Fruit fly (Drosophila melanogaster): ENCODE measurements around the gene Pyroxd1.

Pyroxd1 gene

dm6 chr2L:20084785-20085555 lies 6.3 kb upstream of the Pyroxd1 start, which contains the start of gene fok (continued):
- peak; percentile 92 for TF ChIP-seq Spps (tag; optimal IDR thresholded peaks at IDR 0.05)
- peak; percentile 93 for TF ChIP-seq exex (tag; optimal IDR thresholded peaks at IDR 0.05)
- TF ChIP-seq CG6654 (GFP tag; optimal IDR thresholded peaks at IDR 0.05), result peak; percentile 83
- TF ChIP-seq CG14014 (GFP tag; IDR thresholded peaks at IDR 0.05), result peak; percentile 94
- peak; percentile 73 for TF ChIP-seq sima (GFP tag; optimal IDR thresholded peaks at IDR 0.05)
- peak; percentile 94 for TF ChIP-seq NK7.1 (GFP tag; optimal IDR thresholded peaks at IDR 0.05)
- TF ChIP-seq emc (GFP tag; optimal IDR thresholded peaks at IDR 0.05), result peak; percentile 71
- peak; percentile 94 for TF ChIP-seq fd64A (GFP tag; optimal IDR thresholded peaks at IDR 0.05)
- peak; percentile 94 for TF ChIP-seq fd96Cb (tag; optimal IDR thresholded peaks at IDR 0.05)
- TF ChIP-seq ind (GFP tag; optimal IDR thresholded peaks at IDR 0.05), result peak; percentile 96
- peak; percentile 93 for TF ChIP-seq CG31441 (GFP tag; IDR thresholded peaks at IDR 0.05)
- peak; percentile 45; the same call in 1 of the 2 replicates for TF ChIP-seq tna (GFP tag; IDR thresholded peaks at IDR 0.05; ENCODE audit: partially characterized antibody)
- peak; percentile 88 for TF ChIP-seq tx (GFP tag; optimal IDR thresholded peaks at IDR 0.05)
- TF ChIP-seq Antp (GFP tag; optimal IDR thresholded peaks at IDR 0.05), result peak; percentile 93
- TF ChIP-seq zfh1 (GFP tag; IDR thresholded peaks at IDR 0.05), result peak; percentile 98
- TF ChIP-seq wek (GFP tag; optimal IDR thresholded peaks at IDR 0.05), result peak; percentile 83
- peak; percentile 93 for TF ChIP-seq CG16815 (GFP tag; optimal IDR thresholded peaks at IDR 0.05)
- TF ChIP-seq slp2 (GFP tag; optimal IDR thresholded peaks at IDR 0.05), result peak; percentile 86
- peak; percentile 92 for TF ChIP-seq al (GFP tag; IDR thresholded peaks at IDR 0.05)
- peak; percentile 90 for TF ChIP-seq psq (GFP tag; optimal IDR thresholded peaks at IDR 0.05)
- TF ChIP-seq tap (tag; optimal IDR thresholded peaks at IDR 0.05), result peak; percentile 96
- TF ChIP-seq Sry-β (GFP tag; optimal IDR thresholded peaks at IDR 0.05), result peak; percentile 52
- TF ChIP-seq CG42726 (GFP tag; IDR thresholded peaks at IDR 0.05; ENCODE audit: partially characterized antibody), result peak; percentile 43; the same call in 1 of the 2 replicates
- peak; percentile 98 for TF ChIP-seq BtbVII (GFP tag; optimal IDR thresholded peaks at IDR 0.05)
- peak; percentile 99 for TF ChIP-seq sens (GFP tag)
- peak; percentile 74 for TF ChIP-seq gt (GFP tag; IDR thresholded peaks at IDR 0.05)
- TF ChIP-seq CkIIα-i1 (GFP tag; IDR thresholded peaks at IDR 0.05), result no peak
- TF ChIP-seq CG12155 (GFP tag; optimal IDR thresholded peaks at IDR 0.05), result peak; percentile 94
- TF ChIP-seq TFAM (GFP tag; optimal IDR thresholded peaks at IDR 0.05), result peak; percentile 78
- peak; percentile 94 for TF ChIP-seq zfh2 (GFP tag; optimal IDR thresholded peaks at IDR 0.05)
- peak; percentile 95 for TF ChIP-seq D19A (tag; optimal IDR thresholded peaks at IDR 0.05)
- TF ChIP-seq PHDP (tag; optimal IDR thresholded peaks at IDR 0.05), result peak; percentile 97
- TF ChIP-seq HHEX (GFP tag; optimal IDR thresholded peaks at IDR 0.05), result peak; percentile 97
- 0 out of 3 replicates have a peak, but pooled peaks have one; percentile 40 for TF ChIP-seq CG6791 (GFP tag; IDR thresholded peaks at IDR 0.05; ENCODE audit: partially characterized antibody)
- TF ChIP-seq ham (GFP tag; IDR thresholded peaks at IDR 0.05), result peak; percentile 86
- TF ChIP-seq CG17385 (GFP tag; optimal IDR thresholded peaks at IDR 0.05), result peak; percentile 94
- peak; percentile 94 for TF ChIP-seq schlank (tag; optimal IDR thresholded peaks at IDR 0.05)
- TF ChIP-seq Nf-YC (tag; optimal IDR thresholded peaks at IDR 0.05), result peak; percentile 92
- TF ChIP-seq CG9932 (GFP tag; IDR thresholded peaks at IDR 0.05), result peak; percentile 96
- TF ChIP-seq CG17829 (tag; optimal IDR thresholded peaks at IDR 0.05), result peak; percentile 97
- TF ChIP-seq Hey (tag; optimal IDR thresholded peaks at IDR 0.05), result peak; percentile 86
- TF ChIP-seq Fer2 (tag; optimal IDR thresholded peaks at IDR 0.05), result peak; percentile 95
- peak; percentile 99 for TF ChIP-seq lab (GFP tag; optimal IDR thresholded peaks at IDR 0.05)
- TF ChIP-seq HLH54F (GFP tag; optimal IDR thresholded peaks at IDR 0.05), result peak; percentile 95
- peak; percentile 99 for TF ChIP-seq sd (tag; optimal IDR thresholded peaks at IDR 0.05)
- peak; percentile 76 for TF ChIP-seq ash1 (GFP tag; optimal IDR thresholded peaks at IDR 0.05)
- TF ChIP-seq Aef1 (GFP tag; IDR thresholded peaks at IDR 0.05), result peak; percentile 94
- TF ChIP-seq nmo (GFP tag; optimal IDR thresholded peaks at IDR 0.05), result peak; percentile 97
- TF ChIP-seq CG8478 (optimal IDR thresholded peaks at IDR 0.05), result no peak
